Fruit fly (Drosophila melanogaster): ENCODE data around the gene RpS28-like.

DNA sequence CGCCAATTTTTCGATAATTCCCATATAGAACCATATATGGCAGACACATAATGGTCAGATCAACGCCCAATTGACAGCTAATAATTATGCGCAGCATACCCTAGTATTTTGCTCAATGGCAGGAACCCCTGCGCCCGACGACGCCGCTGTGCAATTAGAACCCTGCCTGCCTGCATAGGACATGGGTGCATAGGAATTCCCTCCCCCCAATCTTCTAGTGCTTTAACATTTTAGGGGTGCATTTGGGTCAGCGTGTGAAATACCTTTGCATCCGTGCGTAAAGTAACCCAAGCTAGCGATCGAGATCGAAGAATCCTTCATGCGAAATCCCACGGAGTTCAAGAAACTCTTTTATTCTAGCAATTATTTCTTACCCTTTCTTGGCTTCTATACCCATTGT is 18.6 kb downstream of the RpS28-like start:
- TF ChIP-seq CG3919 (GFP tag; optimal IDR thresholded peaks at IDR 0.05) (no peak), OdsH (GFP tag; optimal IDR thresholded peaks at IDR 0.05) (no peak), Hr39 (GFP tag; optimal IDR thresholded peaks at IDR 0.05) (no peak)
